Worm (Caenorhabditis elegans) whole organism, midembryonic: ENCODE measurements around the gene R186.8.

ENCODE experiments used
- T22C8.4 ChIP-seq: fragments of 200-800 bp; sonication (Bioruptor generic); IDR thresholded peaks from 2 replicates; pipeline ENCODE4 v1.3.6; 2022; ENCODE audit warnings: missing genetic modification characterization, missing compliant biosample characterization
- cog-1 ChIP-seq: sonication (generic microtip); optimal IDR thresholded peaks from 2 replicates; lab custom pipeline; 2016; ENCODE audit warnings: missing genetic modification characterization, missing compliant biosample characterization
- flt-1 ChIP-seq: fragments of 200-800 bp; sonication (Bioruptor generic); IDR thresholded peaks from 2 replicates; pipeline ENCODE4 v1.3.6; 2022; ENCODE audit warnings: missing genetic modification characterization, missing compliant biosample characterization
- klf-2 ChIP-seq: fragments of 200-800 bp; sonication (Bioruptor generic); conservative IDR thresholded peaks from 2 replicates; pipeline ENCODE4 v1.3.6; 2022; ENCODE audit warnings: missing genetic modification reagents, missing genetic modification characterization, missing compliant biosample characterization
- med-1 ChIP-seq: sonication (generic microtip); optimal IDR thresholded peaks from 2 replicates; lab custom pipeline; 2017; ENCODE audit warnings: missing genetic modification characterization, mild to moderate bottlenecking, missing compliant biosample characterization, antibody characterized with exemption, missing genetic modification reagents; ENCODE audit not compliant: insufficient read depth
- ref-1 ChIP-seq: fragments of 200-800 bp; sonication (Bioruptor generic); conservative IDR thresholded peaks from 2 replicates; pipeline ENCODE4 v1.3.6; 2022; ENCODE audit warnings: missing genetic modification reagents, missing genetic modification characterization, missing compliant biosample characterization
- tab-1 ChIP-seq: fragments of 200-800 bp; sonication (Bioruptor generic); IDR thresholded peaks from 2 replicates; pipeline ENCODE4 v1.3.6; 2022; ENCODE audit warnings: missing genetic modification characterization, missing compliant biosample characterization
- ztf-23 ChIP-seq: fragments of 200-800 bp; sonication (Bioruptor generic); IDR thresholded peaks from 2 replicates; pipeline ENCODE4 v1.3.6; 2022; ENCODE audit warnings: missing genetic modification reagents, missing genetic modification characterization, missing compliant biosample characterization
- ztf-29 ChIP-seq: fragments of 200-800 bp; sonication (Bioruptor generic); IDR thresholded peaks from 2 replicates; pipeline ENCODE4 v1.3.6; 2022; ENCODE audit warnings: missing genetic modification reagents, missing genetic modification characterization, missing compliant biosample characterization

R186.8 gene

ce11 chrV:13000068-13000467, 32.3 kb upstream of the R186.8 start:
- TF ChIP-seq med-1 (GFP tag; lab: Kevin White, UChicago) (no peak), flt-1 (GFP tag; lab: Robert Waterston, UW) (no peak), cog-1 (tag; lab: Kevin White, UChicago) (no peak), tab-1 (GFP tag; lab: Robert Waterston, UW) (no peak), ztf-23 (GFP tag; lab: Robert Waterston, UW) (no peak), T22C8.4 (GFP tag; lab: Robert Waterston, UW) (no peak), ref-1 (no peak), klf-2 (GFP tag; lab: Robert Waterston, UW) (no peak), ztf-29 (no peak)

- TF ChIP-seq T22C8.4 (GFP tag; lab: Robert Waterston, UW) = no peak
- no peak for TF ChIP-seq cog-1 (tag; lab: Kevin White, UChicago)
- TF ChIP-seq ref-1 = no peak
- no peak for TF ChIP-seq ztf-29
- TF ChIP-seq ztf-23 (GFP tag; lab: Robert Waterston, UW) = no peak
- no peak for TF ChIP-seq tab-1 (GFP tag; lab: Robert Waterston, UW)
- no peak for TF ChIP-seq med-1 (GFP tag; lab: Kevin White, UChicago)
- TF ChIP-seq flt-1 (GFP tag; lab: Robert Waterston, UW) = no peak
- no peak for TF ChIP-seq klf-2 (GFP tag; lab: Robert Waterston, UW)
Measured at ce11 chrV:12999559-12999958, 31.8 kb upstream of the R186.8 start, which contains the start of gene far-4. far-4 (minus strand) TSS chrV:12999659.

- TF ChIP-seq flt-1 (GFP tag; lab: Robert Waterston, UW) (no peak), ref-1 (no peak), med-1 (GFP tag; lab: Kevin White, UChicago) (no peak), T22C8.4 (GFP tag; lab: Robert Waterston, UW) (no peak), ztf-29 (no peak), cog-1 (tag; lab: Kevin White, UChicago) (no peak), klf-2 (GFP tag; lab: Robert Waterston, UW) (no peak), tab-1 (GFP tag; lab: Robert Waterston, UW) (no peak), ztf-23 (GFP tag; lab: Robert Waterston, UW) (no peak)
Measured at ce11 chrV:12997422-12997821, 29.6 kb upstream of the R186.8 start, which contains the start of gene far-3. far-3 (minus strand) TSS chrV:12997522.

- no peak for TF ChIP-seq ref-1
- no peak for TF ChIP-seq tab-1 (GFP tag; lab: Robert Waterston, UW)
- TF ChIP-seq flt-1 (GFP tag; lab: Robert Waterston, UW) = no peak
- no peak for TF ChIP-seq T22C8.4 (GFP tag; lab: Robert Waterston, UW)
- no peak for TF ChIP-seq med-1 (GFP tag; lab: Kevin White, UChicago)
- no peak for TF ChIP-seq klf-2 (GFP tag; lab: Robert Waterston, UW)
- no peak for TF ChIP-seq cog-1 (tag; lab: Kevin White, UChicago)
- TF ChIP-seq ztf-23 (GFP tag; lab: Robert Waterston, UW) = no peak
Measured at ce11 chrV:12995269-12995668, 27.5 kb upstream of the R186.8 start, which contains the start of gene far-5. far-5 (plus strand) TSS chrV:12995569.

- TF ChIP-seq ref-1 (no peak), med-1 (GFP tag; lab: Kevin White, UChicago) (no peak), tab-1 (GFP tag; lab: Robert Waterston, UW) (no peak), T22C8.4 (GFP tag; lab: Robert Waterston, UW) (no peak), flt-1 (GFP tag; lab: Robert Waterston, UW) (no peak), cog-1 (tag; lab: Kevin White, UChicago) (no peak), ztf-23 (GFP tag; lab: Robert Waterston, UW) (no peak), klf-2 (GFP tag; lab: Robert Waterston, UW) (no peak), ztf-29 (no peak)
Measured at ce11 chrV:12992891-12993290, 25.1 kb upstream of the R186.8 start, which contains the start of the genes F15B9.11 and dsl-7. F15B9.11 (minus strand) TSS chrV:12992895. dsl-7 (plus strand) TSS chrV:12993150.

ce11 chrV:12988256-12988655, 20.5 kb upstream of the R186.8 start, which contains the start of gene F15B9.8:
F15B9.8 (plus strand) TSS chrV:12988556.
- TF ChIP-seq klf-2 (GFP tag; lab: Robert Waterston, UW) = no peak
- no peak for TF ChIP-seq med-1 (GFP tag; lab: Kevin White, UChicago)
- TF ChIP-seq ztf-29 = no peak
- TF ChIP-seq flt-1 (GFP tag; lab: Robert Waterston, UW) = no peak
- TF ChIP-seq tab-1 (GFP tag; lab: Robert Waterston, UW) = no peak
- TF ChIP-seq ztf-23 (GFP tag; lab: Robert Waterston, UW) = no peak
- TF ChIP-seq ref-1 = no peak

- TF ChIP-seq ztf-23 (GFP tag; lab: Robert Waterston, UW) = no peak
- TF ChIP-seq med-1 (GFP tag; lab: Kevin White, UChicago) = no peak
- TF ChIP-seq ztf-29 = no peak
- TF ChIP-seq ref-1 = no peak
- no peak for TF ChIP-seq tab-1 (GFP tag; lab: Robert Waterston, UW)
- no peak for TF ChIP-seq klf-2 (GFP tag; lab: Robert Waterston, UW)
- TF ChIP-seq flt-1 (GFP tag; lab: Robert Waterston, UW) = no peak
- no peak for TF ChIP-seq T22C8.4 (GFP tag; lab: Robert Waterston, UW)
- TF ChIP-seq cog-1 (tag; lab: Kevin White, UChicago) = no peak
Measured at ce11 chrV:12987061-12987460, 19.3 kb upstream of the R186.8 start, which contains the start of gene shw-3. shw-3 (minus strand) TSS chrV:12987161.

ce11 chrV:12974047-12974446, 6.3 kb upstream of the R186.8 start:
- no peak for TF ChIP-seq tab-1 (GFP tag; lab: Robert Waterston, UW)
- no peak for TF ChIP-seq med-1 (GFP tag; lab: Kevin White, UChicago)
- TF ChIP-seq ref-1 = no peak
- TF ChIP-seq klf-2 (GFP tag; lab: Robert Waterston, UW) = no peak
- no peak for TF ChIP-seq cog-1 (tag; lab: Kevin White, UChicago)
- no peak for TF ChIP-seq flt-1 (GFP tag; lab: Robert Waterston, UW)
- no peak for TF ChIP-seq ztf-29
- no peak for TF ChIP-seq T22C8.4 (GFP tag; lab: Robert Waterston, UW)

ce11 chrV:12970575-12971160, 2.9 kb upstream of the R186.8 start, which contains the start of gene pnn-1:
pnn-1 (plus strand) TSS chrV:12971110.
- TF ChIP-seq tab-1 (GFP tag; lab: Robert Waterston, UW) (no peak), flt-1 (GFP tag; lab: Robert Waterston, UW) (no peak), klf-2 (GFP tag; lab: Robert Waterston, UW) (no peak), cog-1 (tag; lab: Kevin White, UChicago) (no peak), ztf-23 (GFP tag; lab: Robert Waterston, UW) (no peak)
